Worm (Caenorhabditis elegans) whole organism, L4 larva: ENCODE data around the gene lurp-2.
A peak's percentile ranks its signal among the peaks of the same experiment; 100 is the strongest.

ENCODE experiments used
- D1046.2 ChIP-seq: fragments of 200-800 bp; sonication (Bioruptor generic); IDR thresholded peaks from 2 replicates; pipeline ENCODE4 v1.3.6; 2022; ENCODE audit warnings: missing genetic modification characterization, missing compliant biosample characterization
- F26F4.8 ChIP-seq: fragments of 200-800 bp; sonication (Bioruptor generic); conservative IDR thresholded peaks from 2 replicates; pipeline ENCODE4 v1.3.6; 2022; ENCODE audit warnings: missing genetic modification characterization, missing compliant biosample characterization
- F49E8.2 ChIP-seq: sonication (generic microtip); optimal IDR thresholded peaks from 2 replicates; lab custom pipeline; 2016; ENCODE audit warnings: missing compliant biosample characterization, mild to moderate bottlenecking, missing genetic modification characterization, borderline replicate concordance
- T20F7.1 ChIP-seq: fragments of 200-800 bp; sonication (Bioruptor generic); optimal IDR thresholded peaks from 2 replicates; lab custom pipeline; 2018; ENCODE audit warnings: mild to moderate bottlenecking, missing genetic modification characterization, missing compliant biosample characterization
- Y48G9A.11 ChIP-seq: fragments of 200-800 bp; sonication (Bioruptor generic); IDR thresholded peaks from 2 replicates; pipeline ENCODE4 v1.3.6; 2022; ENCODE audit warnings: missing genetic modification reagents, missing genetic modification characterization, missing compliant biosample characterization
- Y75B8A.6 ChIP-seq: fragments of 200-800 bp; sonication (Bioruptor generic); IDR thresholded peaks from 2 replicates; pipeline ENCODE4 v1.3.6; 2022; ENCODE audit warnings: missing genetic modification reagents, missing genetic modification characterization, missing compliant biosample characterization
- ZK546.5 ChIP-seq, 2 experiments: sonication (generic microtip); optimal IDR thresholded peaks; 2 replicates each; lab custom pipeline; 2017; ENCODE audit warnings: missing biosample characterization in 2 of 2, missing genetic modification characterization in 2 of 2
- aha-1 ChIP-seq: fragments of 150-350 bp; peaks from one replicate; lab custom pipeline; 2014; ENCODE audit warnings: missing biosample characterization, missing genetic modification characterization
- ama-1 ChIP-seq: fragments of 150-350 bp; optimal IDR thresholded peaks from 2 replicates; lab custom pipeline; 2014; ENCODE audit warnings: inconsistent platforms, mixed read lengths
- arid-1 ChIP-seq: fragments of 200-800 bp; sonication (Bioruptor generic); conservative IDR thresholded peaks from 2 replicates; pipeline ENCODE4 v1.3.6; 2022; ENCODE audit warnings: missing genetic modification reagents, missing genetic modification characterization, missing compliant biosample characterization
- ceh-20 ChIP-seq: fragments of 200-800 bp; sonication (Bioruptor generic); IDR thresholded peaks from 2 replicates; pipeline ENCODE4 v1.3.6; 2022; ENCODE audit warnings: missing genetic modification reagents, missing genetic modification characterization, missing compliant biosample characterization
- cey-2 ChIP-seq: sonication (generic microtip); optimal IDR thresholded peaks from 3 replicates; lab custom pipeline; 2017; ENCODE audit warnings: missing genetic modification characterization, mild to moderate bottlenecking, missing compliant biosample characterization, antibody characterized with exemption, borderline replicate concordance; ENCODE audit not compliant: insufficient read depth
- ctbp-1 ChIP-seq: fragments of 200-800 bp; sonication (Bioruptor generic); IDR thresholded peaks from 2 replicates; pipeline ENCODE4 v1.3.6; 2022; ENCODE audit warnings: missing genetic modification reagents, missing genetic modification characterization, missing compliant biosample characterization
- daf-12 ChIP-seq: fragments of 150-350 bp; optimal IDR thresholded peaks from 2 replicates; lab custom pipeline; 2014; ENCODE audit warnings: missing biosample characterization, missing genetic modification reagents, missing genetic modification characterization
- dmd-8 ChIP-seq: fragments of 200-800 bp; sonication (Bioruptor generic); IDR thresholded peaks from 2 replicates; pipeline ENCODE4 v1.3.6; 2022; ENCODE audit warnings: missing genetic modification characterization, missing compliant biosample characterization
- duxl-1 ChIP-seq: sonication (generic microtip); optimal IDR thresholded peaks from 2 replicates; lab custom pipeline; 2016; ENCODE audit warnings: mild to moderate bottlenecking, missing genetic modification characterization, moderate library complexity, missing compliant biosample characterization; ENCODE audit not compliant: poor library complexity
- egl-43 ChIP-seq: fragments of 200-800 bp; sonication (Bioruptor generic); IDR thresholded peaks from 2 replicates; pipeline ENCODE4 v1.3.6; 2022; ENCODE audit warnings: missing genetic modification reagents, missing genetic modification characterization, missing compliant biosample characterization
- fkh-10 ChIP-seq: fragments of 150-350 bp; optimal IDR thresholded peaks from 2 replicates; lab custom pipeline; 2014; ENCODE audit warnings: missing biosample characterization, missing genetic modification reagents, missing genetic modification characterization
- hif-1 ChIP-seq, 2 experiments: sonication (generic microtip); optimal IDR thresholded peaks; 2 replicates each; lab custom pipeline; 2016 to 2017; ENCODE audit warnings: missing compliant biosample characterization in 2 of 2, missing genetic modification characterization in 2 of 2, missing genetic modification reagents in 2 of 2, missing genotype in 2 of 2, mild to moderate bottlenecking in 1 of 2
- hlh-30 ChIP-seq: sonication (generic microtip); optimal IDR thresholded peaks from 2 replicates; lab custom pipeline; 2017; ENCODE audit warnings: antibody characterized with exemption, mild to moderate bottlenecking, missing genetic modification characterization, missing compliant biosample characterization; ENCODE audit not compliant: insufficient read depth
- lim-7 ChIP-seq: fragments of 200-800 bp; sonication (Bioruptor generic); IDR thresholded peaks from 2 replicates; pipeline ENCODE4 v1.3.6; 2022; ENCODE audit warnings: missing genetic modification characterization, missing compliant biosample characterization
- lin-29 ChIP-seq: fragments of 200-800 bp; sonication (Bioruptor generic); IDR thresholded peaks from 2 replicates; pipeline ENCODE4 v1.3.6; 2022; ENCODE audit warnings: missing genetic modification reagents, missing genetic modification characterization, missing compliant biosample characterization
- lin-38 ChIP-seq: fragments of 200-800 bp; sonication (Bioruptor generic); IDR thresholded peaks from 2 replicates; pipeline ENCODE4 v1.3.6; 2022; ENCODE audit warnings: missing genetic modification reagents, missing genetic modification characterization, missing compliant biosample characterization
- lir-3 ChIP-seq: sonication (generic microtip); optimal IDR thresholded peaks from 2 replicates; lab custom pipeline; 2016; ENCODE audit warnings: mild to moderate bottlenecking, missing genetic modification characterization, missing compliant biosample characterization
- lsy-2 ChIP-seq, 2 experiments: fragments of 150-350 bp in 1 of 2; sonication (generic microtip) in 1 of 2; optimal IDR thresholded peaks; 2 replicates each; lab custom pipeline; 2014 to 2017; ENCODE audit warnings: missing biosample characterization in 2 of 2, missing genetic modification characterization in 2 of 2
- madf-5 ChIP-seq, 2 experiments: fragments of 200-800 bp; sonication (Bioruptor generic); IDR thresholded peaks; 2 replicates each; pipeline ENCODE4 v1.3.6; 2022; ENCODE audit warnings: missing compliant biosample characterization in 2 of 2, missing genetic modification characterization in 2 of 2
- mep-1 ChIP-seq: fragments of 150-350 bp; sonication (generic microtip); optimal IDR thresholded peaks from 3 replicates; lab custom pipeline; 2014; ENCODE audit warnings: missing biosample characterization, missing genetic modification characterization
- mes-2 ChIP-seq: sonication (generic microtip); optimal IDR thresholded peaks from 2 replicates; lab custom pipeline; 2016; ENCODE audit warnings: missing genotype, mild to moderate bottlenecking, missing genetic modification characterization, missing compliant biosample characterization; ENCODE audit not compliant: poor library complexity, severe bottlenecking
- nhr-10 ChIP-seq: fragments of 150-350 bp; optimal IDR thresholded peaks from 2 replicates; lab custom pipeline; 2014; ENCODE audit warnings: missing biosample characterization, missing genetic modification characterization
- nhr-11 ChIP-seq: fragments of 150-350 bp; optimal IDR thresholded peaks from 2 replicates; lab custom pipeline; 2014; ENCODE audit warnings: missing biosample characterization, missing genetic modification characterization
- nhr-111 ChIP-seq: fragments of 200-800 bp; sonication (Bioruptor generic); optimal IDR thresholded peaks from 2 replicates; lab custom pipeline; 2018; ENCODE audit warnings: mild to moderate bottlenecking, missing genetic modification characterization, missing compliant biosample characterization
- nhr-237 ChIP-seq: sonication (generic microtip); optimal IDR thresholded peaks from 2 replicates; lab custom pipeline; 2017; ENCODE audit warnings: missing biosample characterization, missing genetic modification characterization
- nhr-48 ChIP-seq: sonication (generic microtip); optimal IDR thresholded peaks from 2 replicates; lab custom pipeline; 2016; ENCODE audit warnings: mild to moderate bottlenecking, missing genetic modification characterization, missing compliant biosample characterization
- nhr-6 ChIP-seq: fragments of 150-350 bp; optimal IDR thresholded peaks from 2 replicates; lab custom pipeline; 2014; ENCODE audit warnings: missing biosample characterization, missing genetic modification characterization
- pqm-1 ChIP-seq: sonication (generic microtip); optimal IDR thresholded peaks from 2 replicates; lab custom pipeline; 2017; ENCODE audit warnings: missing biosample characterization, missing genetic modification characterization
- rbr-2 ChIP-seq: sonication (generic microtip); optimal IDR thresholded peaks from 2 replicates; lab custom pipeline; 2016; ENCODE audit warnings: missing genotype, missing genetic modification characterization, missing compliant biosample characterization
- sdz-12 ChIP-seq: fragments of 200-800 bp; sonication (Bioruptor generic); optimal IDR thresholded peaks from 2 replicates; lab custom pipeline; 2018; ENCODE audit warnings: mild to moderate bottlenecking, missing genetic modification characterization, missing compliant biosample characterization
- set-16 ChIP-seq: fragments of 200-800 bp; sonication (Bioruptor generic); IDR thresholded peaks from 2 replicates; pipeline ENCODE4 v1.3.6; 2022; ENCODE audit warnings: missing genetic modification reagents, missing genetic modification characterization, missing compliant biosample characterization
- skn-1 ChIP-seq: fragments of 150-350 bp; optimal IDR thresholded peaks from 2 replicates; lab custom pipeline; 2014; ENCODE audit warnings: missing biosample characterization, missing genetic modification characterization
- snpc-4 ChIP-seq: fragments of 150-350 bp; optimal IDR thresholded peaks from 2 replicates; lab custom pipeline; 2014; ENCODE audit warnings: missing biosample characterization, missing genetic modification characterization
- tra-1 ChIP-seq: fragments of 200-800 bp; sonication (Bioruptor generic); IDR thresholded peaks from 2 replicates; pipeline ENCODE4 v1.3.6; 2022; ENCODE audit warnings: missing genetic modification reagents, missing genetic modification characterization, missing compliant biosample characterization
- unc-130 ChIP-seq: sonication (generic microtip); optimal IDR thresholded peaks from 2 replicates; lab custom pipeline; 2016; ENCODE audit warnings: missing genetic modification reagents, missing genetic modification characterization, missing compliant biosample characterization
- unc-39 ChIP-seq: sonication (generic microtip); optimal IDR thresholded peaks from 2 replicates; lab custom pipeline; 2017; ENCODE audit warnings: missing biosample characterization, missing genetic modification characterization
- unc-62 ChIP-seq, 3 experiments: fragments of 150-350 bp in 1 of 3; sonication (generic microtip); optimal IDR thresholded peaks in 2 of 3; peaks in 1 of 3; 1 replicate in 1 of 3; 2 replicates in 2 of 3; lab custom pipeline; 2014 to 2017; ENCODE audit warnings: missing biosample characterization in 3 of 3, missing genetic modification characterization in 3 of 3, missing genetic modification reagents in 3 of 3, missing genotype in 1 of 3
- vab-7 ChIP-seq: fragments of 200-800 bp; sonication (Bioruptor generic); IDR thresholded peaks from 2 replicates; pipeline ENCODE4 v1.3.6; 2022; ENCODE audit warnings: missing genetic modification reagents, missing genetic modification characterization, missing compliant biosample characterization
- zag-1 ChIP-seq: fragments of 150-350 bp; optimal IDR thresholded peaks from 2 replicates; lab custom pipeline; 2014; ENCODE audit warnings: missing biosample characterization, missing genetic modification characterization
- zfp-3 ChIP-seq: fragments of 200-800 bp; sonication (Bioruptor generic); conservative IDR thresholded peaks from 2 replicates; pipeline ENCODE4 v1.3.6; 2022; ENCODE audit warnings: missing genetic modification reagents, missing genetic modification characterization, missing compliant biosample characterization
- zip-11 ChIP-seq: fragments of 200-800 bp; sonication (Bioruptor generic); IDR thresholded peaks from 2 replicates; pipeline ENCODE4 v1.3.6; 2022; ENCODE audit warnings: missing genetic modification characterization, missing compliant biosample characterization

The lurp-2 gene

ce11 chrV:13407913-13408312 is 45.5 kb upstream of the lurp-2 start, which contains the start of gene F53F1.3 (continued):
- TF ChIP-seq lin-29 (GFP tag; lab: Robert Waterston, UW) = no peak
- TF ChIP-seq skn-1 (tag; lab: Kevin White, UChicago) = no peak
- no peak for TF ChIP-seq nhr-10
- TF ChIP-seq set-16 (GFP tag; lab: Robert Waterston, UW) = no peak
- TF ChIP-seq hif-1 (tag; optimal IDR thresholded peaks at IDR 0.05; lab: Kevin White, UChicago) = no peak
- no peak for TF ChIP-seq zfp-3 (GFP tag; lab: Robert Waterston, UW)
- TF ChIP-seq sdz-12 = no peak
- TF ChIP-seq, all 104 proteins: peak for 5

DNA sequence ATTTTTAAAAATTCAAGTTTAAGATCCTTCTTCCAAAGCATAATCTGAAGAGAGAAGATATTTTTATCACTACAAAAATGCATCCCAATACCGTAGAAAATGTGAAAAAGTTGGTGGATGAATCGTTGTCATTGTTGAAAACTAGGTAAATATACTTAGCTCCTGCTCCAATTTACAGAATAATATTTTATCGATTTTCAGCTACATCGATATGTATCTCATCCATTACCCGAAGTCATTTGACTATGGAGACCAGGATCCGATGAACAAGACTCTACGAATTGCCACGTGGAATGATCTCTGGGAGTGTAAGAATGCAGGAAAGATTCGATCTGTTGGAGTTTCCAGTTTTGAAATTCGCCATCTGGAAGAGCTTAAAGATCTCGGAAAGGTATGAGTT is 45.0 kb upstream of the lurp-2 start:
- TF ChIP-seq cey-2 (tag; lab: Kevin White, UChicago) = no peak
- TF ChIP-seq pqm-1 = no peak
- TF ChIP-seq snpc-4 = no peak
- no peak for TF ChIP-seq vab-7 (GFP tag; lab: Robert Waterston, UW)
- no peak for TF ChIP-seq tra-1 (GFP tag; lab: Robert Waterston, UW)
- TF ChIP-seq nhr-48 (tag; lab: Kevin White, UChicago) = no peak
- TF ChIP-seq unc-39 (tag; lab: Kevin White, UChicago) = no peak
- TF ChIP-seq egl-43 (GFP tag; lab: Robert Waterston, UW) = no peak
- TF ChIP-seq lim-7 = no peak
- TF ChIP-seq mep-1 = no peak
- TF ChIP-seq F49E8.2 (tag; lab: Kevin White, UChicago) = no peak
- no peak for TF ChIP-seq hlh-30 (tag; lab: Kevin White, UChicago)
- no peak for TF ChIP-seq D1046.2
- TF ChIP-seq zag-1 (tag; lab: Kevin White, UChicago) = no peak
- TF ChIP-seq aha-1 (tag; lab: Kevin White, UChicago) = peak; percentile 94
- TF ChIP-seq nhr-6 = no peak
- TF ChIP-seq duxl-1 = peak; percentile 1

- TF ChIP-seq dmd-8 (GFP tag; lab: Robert Waterston, UW) (no peak), nhr-11 (tag; lab: Kevin White, UChicago) (no peak), nhr-237 (tag; lab: Kevin White, UChicago) (no peak), set-16 (GFP tag; lab: Robert Waterston, UW) (no peak), lsy-2 (tag; optimal IDR thresholded peaks at IDR 0.05; lab: Kevin White, UChicago) (peak in 1 of 2 experiments; percentile 31), unc-62 (GFP tag; optimal IDR thresholded peaks at IDR 0.05 in 1 of 2; lab: Kevin White, UChicago) (no peak), unc-62 (tag; optimal IDR thresholded peaks at IDR 0.05; lab: Kevin White, UChicago) (no peak), ama-1 (lab: Kevin White, UChicago) (no peak), F26F4.8 (GFP tag; lab: Robert Waterston, UW) (no peak), daf-12 (tag; lab: Kevin White, UChicago) (no peak), nhr-111 (no peak), unc-130 (peak; percentile 22), lir-3 (tag; lab: Kevin White, UChicago) (no peak), skn-1 (tag; lab: Kevin White, UChicago) (no peak), F49E8.2 (tag; lab: Kevin White, UChicago) (peak; percentile 18), ctbp-1 (no peak), hif-1 (tag; optimal IDR thresholded peaks at IDR 0.05; lab: Kevin White, UChicago) (peak in 1 of 2 experiments; percentile 1), snpc-4 (no peak), madf-5 (GFP tag; IDR thresholded peaks at IDR 0.05; lab: Robert Waterston, UW) (no peak), duxl-1 (no peak), fkh-10 (GFP tag; lab: Kevin White, UChicago) (no peak), arid-1 (no peak), rbr-2 (tag; lab: Kevin White, UChicago) (no peak), lin-38 (GFP tag; lab: Robert Waterston, UW) (peak; percentile 51), D1046.2 (no peak), mes-2 (peak; percentile 90), zip-11 (GFP tag; lab: Robert Waterston, UW) (no peak), Y75B8A.6 (no peak), Y48G9A.11 (peak; percentile 65; the same call in 1 of the 2 replicates), ZK546.5 (tag; optimal IDR thresholded peaks at IDR 0.05; lab: Kevin White, UChicago) (no peak), ceh-20 (GFP tag; lab: Robert Waterston, UW) (no peak), T20F7.1 (GFP tag; lab: Kevin White, UChicago) (peak; percentile 2)
Measured at ce11 chrV:13409089-13409488, 44.3 kb upstream of the lurp-2 start.
